Fruit fly (Drosophila melanogaster) whole organism, adult: ENCODE data around the gene ssp5.

Experiments
- CG11617 ChIP-seq: fragments of 200-800 bp; sonication (Bioruptor generic); optimal IDR thresholded peaks from 2 replicates; lab custom pipeline; 2017; ENCODE audit warnings: mild to moderate bottlenecking, missing biosample characterization, missing genetic modification reagents, missing genetic modification characterization
- CG12768 ChIP-seq: fragments of 200-800 bp; sonication (Bioruptor generic); optimal IDR thresholded peaks from 2 replicates; lab custom pipeline; 2017; ENCODE audit warnings: missing biosample characterization, missing genetic modification characterization, mild to moderate bottlenecking, moderate library complexity, missing genetic modification reagents
- CG14711 ChIP-seq: fragments of 200-800 bp; sonication (Bioruptor generic); optimal IDR thresholded peaks from 2 replicates; lab custom pipeline; 2018; ENCODE audit warnings: missing biosample characterization, mild to moderate bottlenecking, missing genetic modification characterization, moderate library complexity
- bab1 ChIP-seq: fragments of 200-800 bp; sonication (Bioruptor generic); optimal IDR thresholded peaks from 3 replicates; lab custom pipeline; 2019; ENCODE audit warnings: missing biosample characterization, mild to moderate bottlenecking, missing genetic modification characterization, moderate library complexity
- toe ChIP-seq: fragments of 200-800 bp; sonication (Bioruptor generic); optimal IDR thresholded peaks from 2 replicates; lab custom pipeline; 2016; ENCODE audit warnings: missing biosample characterization, missing genetic modification characterization

DNA sequence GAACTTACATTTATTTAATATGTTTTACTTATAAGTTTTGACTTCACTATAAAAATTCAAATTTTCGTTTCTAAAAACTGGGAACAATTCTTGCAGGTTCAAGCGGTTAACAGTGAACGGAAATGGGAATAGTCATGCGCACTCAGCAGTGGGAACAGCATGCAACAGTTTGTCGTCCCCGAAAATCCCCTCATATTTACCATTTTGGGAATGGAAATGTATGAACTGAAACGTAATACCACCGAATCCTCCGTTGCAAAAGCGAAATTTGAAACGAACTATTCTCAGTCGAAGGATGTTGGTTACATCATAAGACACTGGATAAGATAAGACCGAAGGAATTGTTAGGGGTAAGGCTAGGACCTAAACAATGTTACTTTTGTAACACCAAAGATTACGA lies 12.0 kb upstream of the ssp5 start:
- TF ChIP-seq CG14711 (tag; lab: Kevin White, UChicago) = no peak
- TF ChIP-seq CG11617 = no peak
- TF ChIP-seq CG12768 (GFP tag; lab: Kevin White, UChicago) = no peak
- no peak for TF ChIP-seq bab1 (GFP tag; lab: Kevin White, UChicago)
- no peak for TF ChIP-seq toe (GFP tag; lab: Kevin White, UChicago)
